In the genomic region with DNA sequence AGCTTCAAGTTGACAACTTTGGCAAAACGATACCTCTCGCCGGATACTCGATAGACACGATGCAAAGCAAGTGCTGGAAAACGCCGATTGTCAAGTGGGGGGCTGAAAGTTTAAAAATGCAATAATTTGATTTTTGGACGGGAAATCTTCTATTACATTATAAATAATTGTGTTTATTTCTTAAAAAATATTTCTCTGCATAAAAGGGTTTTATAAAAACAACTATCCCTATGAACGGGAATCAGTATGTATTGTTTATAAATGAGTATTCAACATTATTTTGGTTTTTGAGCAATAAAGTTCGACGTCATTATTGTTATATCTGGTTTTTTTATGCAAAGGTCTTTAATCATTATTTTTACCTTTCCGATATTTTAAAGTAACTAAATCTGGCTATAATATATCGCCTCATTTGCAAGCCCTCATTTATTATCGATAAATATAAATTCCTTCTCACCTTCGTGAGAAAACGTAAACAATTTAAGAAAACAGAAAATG, we compare ENCODE assay signal across 1 fruit fly cellular context.
A peak's percentile ranks its signal among the peaks of the same experiment; 100 is the strongest.
TF ChIP-seq lines count a peak whose summit lies in the region.

A gene (minus strand): TSS at position 50 of the 498 bp plus-strand sequence.
A gene (plus strand): TSS at position 419 of the 498 bp plus-strand sequence.

TF ChIP-seq in whole organism, embryonic, 481 proteins besides CTCF, POLR2A, EP300 and RAD21 (continued from another document):
- peak; percentile 46 for TF ChIP-seq exex (tag; optimal IDR thresholded peaks at IDR 0.05; lab: Kevin White, UChicago)
- TF ChIP-seq MESR4 (GFP tag; optimal IDR thresholded peaks at IDR 0.05; lab: Kevin White, UChicago): no peak
- peak; percentile 37 for TF ChIP-seq Atf-2 (GFP tag; optimal IDR thresholded peaks at IDR 0.05; lab: Kevin White, UChicago)
- TF ChIP-seq zfh2 (GFP tag; optimal IDR thresholded peaks at IDR 0.05; lab: Kevin White, UChicago): peak; percentile 79
- TF ChIP-seq CG31365 (tag; optimal IDR thresholded peaks at IDR 0.05; lab: Kevin White, UChicago): peak; percentile 14
- TF ChIP-seq danr (GFP tag; IDR thresholded peaks at IDR 0.05; lab: Robert Waterston, UW): no peak
- TF ChIP-seq CG18011 (GFP tag; optimal IDR thresholded peaks at IDR 0.05; lab: Kevin White, UChicago): peak; percentile 57
- peak; percentile 65 for TF ChIP-seq Abd-B (GFP tag; optimal IDR thresholded peaks at IDR 0.05; lab: Kevin White, UChicago)
- 0 out of 2 replicates have a peak, but pooled peaks have one; percentile 48 for TF ChIP-seq CG5953 (GFP tag; IDR thresholded peaks at IDR 0.05; lab: Robert Waterston, UW)
- TF ChIP-seq scrt (GFP tag; optimal IDR thresholded peaks at IDR 0.05; lab: Kevin White, UChicago): no peak
- peak; percentile 76 for TF ChIP-seq CG4617 (GFP tag; optimal IDR thresholded peaks at IDR 0.05; lab: Kevin White, UChicago; ENCODE audit: borderline replicate concordance)
- peak; percentile 28; the same call in 2 of the 3 replicates for TF ChIP-seq Aef1 (GFP tag; IDR thresholded peaks at IDR 0.05; lab: Robert Waterston, UW)
- peak; percentile 49 for TF ChIP-seq ems (GFP tag; optimal IDR thresholded peaks at IDR 0.05; lab: Kevin White, UChicago)
- no peak for TF ChIP-seq gt (GFP tag; IDR thresholded peaks at IDR 0.05; lab: Robert Waterston, UW)
- peak; percentile 72 for TF ChIP-seq Hsf (GFP tag; optimal IDR thresholded peaks at IDR 0.05; lab: Kevin White, UChicago)
